Worm (Caenorhabditis elegans) whole organism, young adult: ENCODE data around the gene F53H2.3.

ENCODE experiments used
- B0035.1 ChIP-seq: sonication (generic microtip); optimal IDR thresholded peaks from 2 replicates; lab custom pipeline; 2016; ENCODE audit warnings: missing genetic modification characterization, mild to moderate bottlenecking, missing compliant biosample characterization, missing genotype, missing genetic modification reagents
- B0261.1 ChIP-seq: sonication (generic microtip); optimal IDR thresholded peaks from 2 replicates; lab custom pipeline; 2016; ENCODE audit warnings: mild to moderate bottlenecking, missing genetic modification characterization, moderate library complexity, missing compliant biosample characterization
- C17E4.6 ChIP-seq: fragments of 200-800 bp; sonication (Bioruptor generic); IDR thresholded peaks from 2 replicates; pipeline ENCODE4 v1.3.6; 2022; ENCODE audit warnings: missing genetic modification reagents, missing genetic modification characterization, missing compliant biosample characterization
- F23B12.7 ChIP-seq: sonication (generic microtip); optimal IDR thresholded peaks from 2 replicates; lab custom pipeline; 2017; ENCODE audit warnings: missing genetic modification characterization, mild to moderate bottlenecking, missing compliant biosample characterization, antibody characterized with exemption, moderate library complexity; ENCODE audit not compliant: insufficient read depth
- F39B2.1 ChIP-seq: fragments of 200-800 bp; sonication (Bioruptor generic); IDR thresholded peaks from 2 replicates; pipeline ENCODE4 v1.3.6; 2022; ENCODE audit warnings: missing genetic modification reagents, missing genetic modification characterization, missing compliant biosample characterization
- F49E8.2 ChIP-seq: sonication (generic microtip); optimal IDR thresholded peaks from 3 replicates; lab custom pipeline; 2017; ENCODE audit warnings: missing genetic modification characterization, mild to moderate bottlenecking, missing compliant biosample characterization, antibody characterized with exemption, moderate library complexity; ENCODE audit not compliant: insufficient read depth
- F52B5.7 ChIP-seq: sonication (generic microtip); optimal IDR thresholded peaks from 2 replicates; lab custom pipeline; 2016; ENCODE audit warnings: mild to moderate bottlenecking, missing genetic modification characterization, missing compliant biosample characterization
- F57C9.4 ChIP-seq: sonication (generic microtip); optimal IDR thresholded peaks from 2 replicates; lab custom pipeline; 2017; ENCODE audit warnings: mild to moderate bottlenecking, missing genetic modification characterization, missing compliant biosample characterization
- Y53F4B.3 ChIP-seq: fragments of 200-800 bp; sonication (Bioruptor generic); IDR thresholded peaks from 2 replicates; pipeline ENCODE4 v1.3.6; 2022; ENCODE audit warnings: missing genetic modification reagents, missing genetic modification characterization, missing compliant biosample characterization
- Y53G8AR.9 ChIP-seq: fragments of 200-800 bp; sonication (Bioruptor generic); conservative IDR thresholded peaks from 2 replicates; pipeline ENCODE4 v1.3.6; 2022; ENCODE audit warnings: missing genetic modification reagents, missing genetic modification characterization, missing compliant biosample characterization
- Y56A3A.18 ChIP-seq: fragments of 200-800 bp; sonication (Bioruptor generic); IDR thresholded peaks from 2 replicates; pipeline ENCODE4 v1.3.6; 2022; ENCODE audit warnings: missing genetic modification reagents, missing genetic modification characterization, missing compliant biosample characterization
- Y67H2A.10 ChIP-seq: fragments of 200-800 bp; sonication (Bioruptor generic); conservative IDR thresholded peaks from 2 replicates; pipeline ENCODE4 v1.3.6; 2022; ENCODE audit warnings: missing genetic modification reagents, missing genetic modification characterization, missing compliant biosample characterization
- akir-1 ChIP-seq: fragments of 200-800 bp; sonication (Bioruptor generic); optimal IDR thresholded peaks from 2 replicates; lab custom pipeline; 2018; ENCODE audit warnings: mild to moderate bottlenecking, missing genetic modification characterization, moderate library complexity, missing compliant biosample characterization
- aptf-2 ChIP-seq: fragments of 200-800 bp; sonication (Bioruptor generic); conservative IDR thresholded peaks from 2 replicates; pipeline ENCODE4 v1.3.6; 2022; ENCODE audit warnings: missing genetic modification reagents, missing genetic modification characterization, missing compliant biosample characterization
- aptf-3 ChIP-seq: fragments of 200-800 bp; sonication (Bioruptor generic); IDR thresholded peaks from 2 replicates; pipeline ENCODE4 v1.3.6; 2022; ENCODE audit warnings: missing genetic modification characterization, missing compliant biosample characterization
- attf-6 ChIP-seq: fragments of 200-800 bp; sonication (Bioruptor generic); IDR thresholded peaks from 2 replicates; pipeline ENCODE4 v1.3.6; 2022; ENCODE audit warnings: missing genetic modification reagents, missing genetic modification characterization, missing compliant biosample characterization
- cebp-1 ChIP-seq, 2 experiments: fragments of 200-800 bp in 1 of 2; sonication (Bioruptor generic) in 1 of 2; sonication (generic microtip) in 1 of 2; IDR thresholded peaks in 1 of 2; optimal IDR thresholded peaks in 1 of 2; 2 replicates each; pipeline versions ENCODE4 v1.3.6 to Lab custom; 2017 to 2022; ENCODE audit warnings: missing compliant biosample characterization in 2 of 2, missing genetic modification characterization in 2 of 2, mild to moderate bottlenecking in 1 of 2, missing genetic modification reagents in 1 of 2, moderate library complexity in 1 of 2
- ceh-27 ChIP-seq: fragments of 200-800 bp; sonication (Bioruptor generic); optimal IDR thresholded peaks from 2 replicates; lab custom pipeline; 2018; ENCODE audit warnings: mild to moderate bottlenecking, missing genetic modification characterization, moderate library complexity, missing compliant biosample characterization
- ceh-40 ChIP-seq: fragments of 200-800 bp; sonication (Bioruptor generic); IDR thresholded peaks from 2 replicates; pipeline ENCODE4 v1.3.6; 2022; ENCODE audit warnings: missing genetic modification characterization, missing compliant biosample characterization
- ceh-58 ChIP-seq: fragments of 200-800 bp; sonication (Bioruptor generic); IDR thresholded peaks from 2 replicates; pipeline ENCODE4 v1.3.6; 2022; ENCODE audit warnings: missing genetic modification characterization, missing compliant biosample characterization
- dox-1 ChIP-seq: fragments of 200-800 bp; sonication (Bioruptor generic); IDR thresholded peaks from 2 replicates; pipeline ENCODE4 v1.3.6; 2022; ENCODE audit warnings: missing genetic modification reagents, missing genetic modification characterization, missing compliant biosample characterization
- dpff-1 ChIP-seq: sonication (generic microtip); optimal IDR thresholded peaks from 2 replicates; lab custom pipeline; 2017; ENCODE audit warnings: mild to moderate bottlenecking, missing genetic modification characterization, missing compliant biosample characterization
- egl-18 ChIP-seq: fragments of 200-800 bp; sonication (Bioruptor generic); IDR thresholded peaks from 2 replicates; pipeline ENCODE4 v1.3.6; 2022; ENCODE audit warnings: missing genetic modification reagents, missing genetic modification characterization, missing compliant biosample characterization
- ets-4 ChIP-seq: fragments of 200-800 bp; sonication (Bioruptor generic); optimal IDR thresholded peaks from 2 replicates; lab custom pipeline; 2018; ENCODE audit warnings: mild to moderate bottlenecking, missing genetic modification characterization, missing compliant biosample characterization
- hmg-1.2 ChIP-seq: fragments of 200-800 bp; sonication (Bioruptor generic); IDR thresholded peaks from 2 replicates; pipeline ENCODE4 v1.3.6; 2022; ENCODE audit warnings: missing genetic modification reagents, missing genetic modification characterization, missing compliant biosample characterization
- lin-26 ChIP-seq: fragments of 200-800 bp; sonication (Bioruptor generic); IDR thresholded peaks from 2 replicates; pipeline ENCODE4 v1.3.6; 2022; ENCODE audit warnings: missing genetic modification reagents, missing genetic modification characterization, missing compliant biosample characterization
- lin-35 ChIP-seq, 3 experiments: fragments of 150-350 bp in 2 of 3; sonication (generic microtip) in 1 of 3; optimal IDR thresholded peaks; 2 replicates each; lab custom pipeline; 2014 to 2018; ENCODE audit warnings: missing biosample characterization in 3 of 3, missing genetic modification characterization in 3 of 3, missing genetic modification reagents in 3 of 3
- madf-8 ChIP-seq: fragments of 200-800 bp; sonication (Bioruptor generic); conservative IDR thresholded peaks from 2 replicates; pipeline ENCODE4 v1.3.6; 2022; ENCODE audit warnings: missing genetic modification reagents, missing genetic modification characterization, missing compliant biosample characterization
- nfya-2 ChIP-seq: fragments of 200-800 bp; sonication (Bioruptor generic); IDR thresholded peaks from 2 replicates; pipeline ENCODE4 v1.3.6; 2022; ENCODE audit warnings: missing genetic modification reagents, missing genetic modification characterization, missing compliant biosample characterization
- nhr-179 ChIP-seq: sonication (generic microtip); optimal IDR thresholded peaks from 2 replicates; lab custom pipeline; 2016; ENCODE audit warnings: mild to moderate bottlenecking, missing genetic modification characterization, missing compliant biosample characterization
- nhr-90 ChIP-seq: sonication (generic microtip); optimal IDR thresholded peaks from 2 replicates; lab custom pipeline; 2016; ENCODE audit warnings: missing genotype, mild to moderate bottlenecking, missing genetic modification characterization, missing compliant biosample characterization
- rcor-1 ChIP-seq: fragments of 200-800 bp; sonication (Bioruptor generic); IDR thresholded peaks from 2 replicates; pipeline ENCODE4 v1.3.6; 2022; ENCODE audit warnings: missing genetic modification reagents, missing genetic modification characterization, missing compliant biosample characterization
- rec-8 ChIP-seq, 2 experiments: sonication (generic microtip); optimal IDR thresholded peaks; 2 replicates each; lab custom pipeline; 2016; ENCODE audit warnings: mild to moderate bottlenecking in 2 of 2, missing genetic modification characterization in 2 of 2, missing genetic modification reagents in 2 of 2, missing genotype in 2 of 2, missing biosample characterization in 1 of 2, missing compliant biosample characterization in 1 of 2, moderate library complexity in 1 of 2
- rpc-1 ChIP-seq, 2 experiments: fragments of 150-350 bp in 1 of 2; sonication (generic microtip) in 1 of 2; optimal IDR thresholded peaks; 2 replicates each; lab custom pipeline; 2014 to 2018; ENCODE audit warnings: missing biosample characterization in 1 of 2, missing genetic modification characterization in 1 of 2, missing genetic modification reagents in 1 of 2, missing genotype in 1 of 2
- sdz-38 ChIP-seq: sonication (generic microtip); optimal IDR thresholded peaks from 2 replicates; lab custom pipeline; 2016; ENCODE audit warnings: missing genotype, missing genetic modification characterization, missing compliant biosample characterization
- sea-2 ChIP-seq: fragments of 200-800 bp; sonication (Bioruptor generic); IDR thresholded peaks from 2 replicates; pipeline ENCODE4 v1.3.6; 2022; ENCODE audit warnings: missing genetic modification characterization, missing compliant biosample characterization
- snpc-1.1 ChIP-seq: sonication (generic microtip); optimal IDR thresholded peaks from 2 replicates; lab custom pipeline; 2017; ENCODE audit warnings: missing genetic modification characterization, mild to moderate bottlenecking, missing compliant biosample characterization, antibody characterized with exemption, moderate library complexity, missing genotype, missing genetic modification reagents; ENCODE audit not compliant: insufficient read depth
- snpc-4 ChIP-seq, 5 experiments: fragments of 150-350 bp in 1 of 5; sonication (generic microtip) in 4 of 5; optimal IDR thresholded peaks; 2 replicates each; lab custom pipeline; 2014 to 2018; ENCODE audit warnings: missing genetic modification characterization in 5 of 5, missing biosample characterization in 3 of 5, antibody characterized with exemption in 2 of 5, mild to moderate bottlenecking in 2 of 5, missing compliant biosample characterization in 2 of 5, missing genotype in 2 of 5, moderate library complexity in 2 of 5, missing genetic modification reagents in 1 of 5
- sptf-2 ChIP-seq: fragments of 200-800 bp; sonication (Bioruptor generic); optimal IDR thresholded peaks from 2 replicates; lab custom pipeline; 2018; ENCODE audit warnings: mild to moderate bottlenecking, missing genetic modification characterization, missing compliant biosample characterization
- tlf-1 ChIP-seq: fragments of 200-800 bp; sonication (Bioruptor generic); optimal IDR thresholded peaks from 2 replicates; lab custom pipeline; 2018; ENCODE audit warnings: mild to moderate bottlenecking, missing genetic modification characterization, missing compliant biosample characterization
- unc-62 ChIP-seq: fragments of 150-350 bp; optimal IDR thresholded peaks from 2 replicates; lab custom pipeline; 2014; ENCODE audit warnings: missing biosample characterization, missing genetic modification reagents, missing genetic modification characterization
- zfh-2 ChIP-seq: fragments of 200-800 bp; sonication (Bioruptor generic); conservative IDR thresholded peaks from 2 replicates; pipeline ENCODE4 v1.3.6; 2022; ENCODE audit warnings: missing genetic modification reagents, missing genetic modification characterization, missing compliant biosample characterization
- ztf-18 ChIP-seq: sonication (generic microtip); optimal IDR thresholded peaks from 2 replicates; lab custom pipeline; 2016; ENCODE audit warnings: missing genotype, mild to moderate bottlenecking, missing genetic modification characterization, missing compliant biosample characterization
- ztf-26 ChIP-seq: sonication (generic microtip); optimal IDR thresholded peaks from 2 replicates; lab custom pipeline; 2017; ENCODE audit warnings: missing genetic modification characterization, missing compliant biosample characterization
- ztf-3 ChIP-seq: fragments of 200-800 bp; sonication (Bioruptor generic); optimal IDR thresholded peaks from 2 replicates; lab custom pipeline; 2018; ENCODE audit warnings: mild to moderate bottlenecking, missing genetic modification characterization, missing compliant biosample characterization

Gene F53H2.3

ce11 chrV:20410285-20410684 is 1.3 kb downstream of the F53H2.3 start:
- TF ChIP-seq C17E4.6 (GFP tag; lab: Robert Waterston, UW), result no peak
- no peak for TF ChIP-seq lin-35 (GFP tag; optimal IDR thresholded peaks at IDR 0.05; lab: Kevin White, UChicago)
- no peak for TF ChIP-seq egl-18 (GFP tag; lab: Robert Waterston, UW)
- no peak for TF ChIP-seq ceh-40 (GFP tag; lab: Robert Waterston, UW)
- no peak for TF ChIP-seq lin-26
- 0 out of 2 replicates have a peak, but pooled peaks have one; percentile 38 for TF ChIP-seq sea-2 (GFP tag; lab: Robert Waterston, UW)
- no peak for TF ChIP-seq snpc-1.1
- TF ChIP-seq ceh-27 (GFP tag; lab: Kevin White, UChicago), result peak; percentile 19
- no peak for TF ChIP-seq aptf-2
- TF ChIP-seq unc-62 (GFP tag; lab: Kevin White, UChicago), result no peak
- no peak for TF ChIP-seq ztf-26 (tag; lab: Kevin White, UChicago)
- no peak for TF ChIP-seq rec-8 (tag; optimal IDR thresholded peaks at IDR 0.05; lab: Kevin White, UChicago)
- no peak for TF ChIP-seq hmg-1.2 (GFP tag; lab: Robert Waterston, UW)
- TF ChIP-seq F39B2.1 (GFP tag; lab: Robert Waterston, UW), result no peak
- no peak for TF ChIP-seq ztf-3 (GFP tag; lab: Kevin White, UChicago)
- TF ChIP-seq cebp-1 (GFP tag; IDR thresholded peaks at IDR 0.05; lab: Robert Waterston, UW), result no peak
- peak; percentile 31 for TF ChIP-seq cebp-1 (tag; optimal IDR thresholded peaks at IDR 0.05; lab: Kevin White, UChicago)
- TF ChIP-seq B0035.1 (tag; lab: Kevin White, UChicago), result no peak
- no peak for TF ChIP-seq F23B12.7 (tag; lab: Kevin White, UChicago)
- TF ChIP-seq rcor-1 (GFP tag; lab: Robert Waterston, UW), result no peak
- peak; percentile 68 for TF ChIP-seq zfh-2 (GFP tag; lab: Robert Waterston, UW)
- TF ChIP-seq Y53G8AR.9 (GFP tag; lab: Robert Waterston, UW), result no peak
- TF ChIP-seq ztf-18, result no peak
- TF ChIP-seq akir-1 (GFP tag; lab: Kevin White, UChicago), result no peak
- TF ChIP-seq aptf-3 (GFP tag; lab: Robert Waterston, UW), result no peak
- TF ChIP-seq F52B5.7 (tag; lab: Kevin White, UChicago), result no peak
- no peak for TF ChIP-seq F57C9.4 (tag; lab: Kevin White, UChicago)
- TF ChIP-seq sptf-2 (GFP tag; lab: Kevin White, UChicago), result no peak
- TF ChIP-seq ceh-58 (GFP tag; lab: Robert Waterston, UW), result no peak
- peak; percentile 7 for TF ChIP-seq ets-4 (GFP tag; lab: Kevin White, UChicago)
- TF ChIP-seq rpc-1 (optimal IDR thresholded peaks at IDR 0.05; lab: Kevin White, UChicago), result no peak
- TF ChIP-seq rpc-1 (tag; optimal IDR thresholded peaks at IDR 0.05; lab: Kevin White, UChicago), result no peak
- no peak for TF ChIP-seq F49E8.2 (tag; lab: Kevin White, UChicago)
- TF ChIP-seq sdz-38 (tag; lab: Kevin White, UChicago), result no peak
- TF ChIP-seq nhr-90 (tag; lab: Kevin White, UChicago), result no peak
- TF ChIP-seq tlf-1 (GFP tag; lab: Kevin White, UChicago), result no peak
- TF ChIP-seq B0261.1 (tag; lab: Kevin White, UChicago), result no peak
- TF ChIP-seq Y53F4B.3, result no peak
- TF ChIP-seq snpc-4 (GFP tag; optimal IDR thresholded peaks at IDR 0.05; lab: Kevin White, UChicago), result no peak
- TF ChIP-seq snpc-4 (tag; optimal IDR thresholded peaks at IDR 0.05; lab: Kevin White, UChicago), result no peak
- TF ChIP-seq madf-8 (GFP tag; lab: Robert Waterston, UW), result no peak
- no peak for TF ChIP-seq nhr-179
- TF ChIP-seq nfya-2 (GFP tag; lab: Robert Waterston, UW), result no peak
- TF ChIP-seq dox-1 (GFP tag; lab: Robert Waterston, UW), result peak; percentile 38; the same call in 1 of the 2 replicates
- no peak for TF ChIP-seq dpff-1
- TF ChIP-seq Y56A3A.18 (GFP tag; lab: Robert Waterston, UW), result no peak
- no peak for TF ChIP-seq Y67H2A.10
- no peak for TF ChIP-seq attf-6 (GFP tag; lab: Robert Waterston, UW)
